Fruit fly (Drosophila melanogaster): ENCODE measurements around the gene Dh44.

Gene Dh44

DNA sequence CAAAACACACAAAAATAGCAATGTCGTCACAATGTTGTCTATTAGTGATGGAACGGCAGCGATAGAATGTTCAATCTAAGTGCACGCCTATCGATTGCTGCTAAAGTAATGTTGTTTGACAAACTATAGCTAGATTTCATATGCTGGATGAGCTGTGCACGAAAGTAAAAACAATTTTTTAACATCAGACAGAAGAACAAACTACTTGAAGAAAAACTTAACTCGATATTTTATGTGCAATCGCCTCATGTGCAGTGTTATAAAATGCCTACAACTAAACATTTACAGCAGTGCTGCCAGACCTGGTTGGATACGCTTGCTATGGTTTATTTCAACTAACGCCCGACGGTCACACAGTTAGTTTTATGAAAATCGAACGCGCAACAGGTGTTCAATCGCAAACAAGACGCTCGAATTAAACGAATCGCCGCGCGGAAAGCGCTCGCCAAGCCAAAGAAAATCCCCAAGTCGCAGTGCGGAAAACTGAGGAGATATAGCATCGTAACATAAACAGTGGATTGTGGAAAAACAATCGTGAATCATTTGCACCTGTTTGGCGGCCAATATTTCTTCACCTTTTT, 46.9 kb upstream of the Dh44 start, which contains the start of the genes bocks and CG8312 (continued):
- TF ChIP-seq vri (GFP tag; optimal IDR thresholded peaks at IDR 0.05) (peak; percentile 34), Eip93F (GFP tag; optimal IDR thresholded peaks at IDR 0.05) (no peak), Hr38 (GFP tag; optimal IDR thresholded peaks at IDR 0.05) (no peak), topi (GFP tag; optimal IDR thresholded peaks at IDR 0.05) (peak; percentile 44), svp (GFP tag) (no peak), Smox (GFP tag; optimal IDR thresholded peaks at IDR 0.05) (no peak), CG6854 (GFP tag; optimal IDR thresholded peaks at IDR 0.05) (peak; percentile 50), CG6808 (GFP tag; optimal IDR thresholded peaks at IDR 0.05) (no peak), Met (GFP tag; optimal IDR thresholded peaks at IDR 0.05) (no peak), Hr39 (GFP tag; optimal IDR thresholded peaks at IDR 0.05) (peak; percentile 17), CG6792 (GFP tag; optimal IDR thresholded peaks at IDR 0.05) (peak; percentile 16)

DNA sequence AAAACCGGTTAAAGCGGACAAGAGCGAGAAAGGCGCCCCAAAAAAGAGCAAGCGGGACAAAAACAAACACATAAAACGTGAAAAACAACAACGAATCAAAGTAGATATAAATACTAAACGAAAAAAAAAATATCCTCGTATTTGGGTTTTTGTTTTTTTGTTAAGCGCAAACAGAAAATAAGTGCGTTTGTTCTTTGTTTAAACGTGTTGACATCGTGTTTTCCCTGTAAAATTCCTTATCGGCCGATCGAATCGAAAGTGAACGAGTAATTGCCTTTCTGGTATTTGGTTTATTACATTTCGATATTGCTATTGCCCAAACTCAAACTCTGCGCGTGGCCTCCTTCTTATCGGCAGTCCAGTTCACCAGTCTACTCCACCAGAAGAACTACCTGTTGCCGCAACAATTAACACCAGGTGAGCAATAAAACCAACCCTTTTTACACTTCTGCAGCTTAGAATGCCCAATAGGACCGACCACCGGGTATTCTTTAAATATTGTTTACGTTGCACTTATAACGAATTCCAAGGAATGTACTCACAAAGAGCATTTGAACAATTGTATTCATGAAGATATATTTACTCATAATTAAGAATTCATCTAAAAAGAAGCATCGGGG, 46.1 kb upstream of the Dh44 start:
- TF ChIP-seq fkh (GFP tag; optimal IDR thresholded peaks at IDR 0.05) (peak; percentile 17), Blimp-1 (GFP tag; optimal IDR thresholded peaks at IDR 0.05) (peak; percentile 11), CG6854 (GFP tag; optimal IDR thresholded peaks at IDR 0.05) (no peak)

DNA sequence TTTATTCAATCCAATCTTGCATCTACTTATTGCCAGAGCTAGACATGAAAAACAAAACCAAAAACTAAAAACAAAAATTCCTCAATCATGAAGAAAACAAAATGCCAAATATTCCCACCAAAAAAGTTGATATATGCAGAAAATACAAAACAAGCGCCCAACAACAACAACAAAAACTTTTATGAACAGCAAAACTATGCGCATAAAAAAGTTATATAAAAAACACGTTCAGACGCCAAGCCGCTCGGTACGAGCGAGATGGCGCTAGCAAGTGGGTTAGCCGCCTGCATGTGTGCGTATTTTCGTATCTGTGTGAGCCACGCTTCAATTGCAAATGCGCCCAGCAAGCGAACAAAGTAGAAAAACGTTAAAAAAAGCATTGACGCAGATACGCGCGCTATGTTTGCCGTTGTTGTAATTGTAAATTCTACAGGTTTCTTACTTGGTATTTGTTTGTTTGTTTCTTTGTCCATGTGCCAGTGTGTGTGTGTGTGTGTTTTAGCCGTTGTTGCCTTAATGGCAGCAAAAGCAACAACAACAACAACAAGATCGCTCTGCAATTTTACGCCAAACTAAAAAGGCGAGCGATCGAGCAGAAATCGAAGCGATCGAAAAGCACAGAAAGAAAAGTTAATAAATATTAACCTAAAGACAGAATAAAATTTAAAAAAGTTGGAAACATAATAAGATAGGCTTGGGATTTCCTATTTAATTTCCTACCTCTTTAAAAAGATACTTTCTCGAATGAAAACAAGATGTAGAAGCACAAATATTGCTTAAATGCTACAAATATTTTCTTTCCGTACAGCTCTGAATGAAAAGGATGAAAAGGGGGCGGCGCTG, 44.4 kb upstream of the Dh44 start:
- TF ChIP-seq CG6276 (GFP tag; optimal IDR thresholded peaks at IDR 0.05): peak; percentile 45
- no peak for TF ChIP-seq CG11902 (GFP tag; optimal IDR thresholded peaks at IDR 0.05)
- TF ChIP-seq esn (GFP tag; optimal IDR thresholded peaks at IDR 0.05): peak; percentile 9
- TF ChIP-seq Eip75B (GFP tag; optimal IDR thresholded peaks at IDR 0.05): peak; percentile 68
- TF ChIP-seq Eip78C (GFP tag): peak; percentile 95
- TF ChIP-seq Sox14 (GFP tag; optimal IDR thresholded peaks at IDR 0.05): peak; percentile 60
- TF ChIP-seq OdsH (GFP tag; optimal IDR thresholded peaks at IDR 0.05): peak; percentile 72
- TF ChIP-seq ss (GFP tag; optimal IDR thresholded peaks at IDR 0.05): peak; percentile 48 to 69
- TF ChIP-seq CG6854 (GFP tag; optimal IDR thresholded peaks at IDR 0.05): no peak
- peak; percentile 29 for TF ChIP-seq CG9139 (GFP tag; optimal IDR thresholded peaks at IDR 0.05)
- TF ChIP-seq CG4318 (GFP tag; optimal IDR thresholded peaks at IDR 0.05): no peak
- TF ChIP-seq CG6808 (GFP tag; optimal IDR thresholded peaks at IDR 0.05): peak; percentile 63
- TF ChIP-seq CG10669 (GFP tag; optimal IDR thresholded peaks at IDR 0.05): peak; percentile 79
- no peak for TF ChIP-seq Eip93F (GFP tag; optimal IDR thresholded peaks at IDR 0.05)
- TF ChIP-seq acj6 (GFP tag; optimal IDR thresholded peaks at IDR 0.05): peak; percentile 45
- peak; percentile 38; the same call in 1 of the 2 replicates for TF ChIP-seq CG11294 (GFP tag; IDR thresholded peaks at IDR 0.05)
- TF ChIP-seq vri (GFP tag; optimal IDR thresholded peaks at IDR 0.05): no peak
- peak; percentile 42 for TF ChIP-seq CG11762 (GFP tag; optimal IDR thresholded peaks at IDR 0.05; ENCODE audit: insufficient read depth)
- peak; percentile 90 for TF ChIP-seq CG3032 (tag; optimal IDR thresholded peaks at IDR 0.05)
- TF ChIP-seq fkh (GFP tag; optimal IDR thresholded peaks at IDR 0.05): peak; percentile 39
- no peak for TF ChIP-seq Sox15 (GFP tag; optimal IDR thresholded peaks at IDR 0.05)
- no peak for TF ChIP-seq Blimp-1 (GFP tag; optimal IDR thresholded peaks at IDR 0.05)
- TF ChIP-seq Smox (GFP tag; optimal IDR thresholded peaks at IDR 0.05): no peak
- no peak for TF ChIP-seq fd85E (GFP tag; optimal IDR thresholded peaks at IDR 0.05)
- TF ChIP-seq cyc (GFP tag; optimal IDR thresholded peaks at IDR 0.05): no peak
- peak; percentile 48 for TF ChIP-seq CG16779 (tag; optimal IDR thresholded peaks at IDR 0.05)
- TF ChIP-seq net (GFP tag; optimal IDR thresholded peaks at IDR 0.05): peak; percentile 78
- TF ChIP-seq CG32006 (GFP tag; optimal IDR thresholded peaks at IDR 0.05): peak; percentile 79
- peak; percentile 4 for TF ChIP-seq topi (GFP tag; optimal IDR thresholded peaks at IDR 0.05)
- peak; percentile 88 for TF ChIP-seq Ets96B (tag; optimal IDR thresholded peaks at IDR 0.05)
- TF ChIP-seq Hr4 (GFP tag; optimal IDR thresholded peaks at IDR 0.05): peak; percentile 76
- peak; percentile 88 for TF ChIP-seq eg (GFP tag; IDR thresholded peaks at IDR 0.05)
- TF ChIP-seq pdm3 (GFP tag; optimal IDR thresholded peaks at IDR 0.05): peak; percentile 66
- TF ChIP-seq Met (GFP tag; optimal IDR thresholded peaks at IDR 0.05): no peak
- peak; percentile 80 for TF ChIP-seq CG10631 (GFP tag; optimal IDR thresholded peaks at IDR 0.05)
- peak; percentile 51 for TF ChIP-seq CG8632 (GFP tag; optimal IDR thresholded peaks at IDR 0.05)
- no peak for TF ChIP-seq dac (GFP tag; optimal IDR thresholded peaks at IDR 0.05)
- TF ChIP-seq CG15336 (GFP tag; IDR thresholded peaks at IDR 0.05): peak; percentile 90
- peak; percentile 38 to 78 for TF ChIP-seq salr (GFP tag; optimal IDR thresholded peaks at IDR 0.05)
